Worm (Caenorhabditis elegans) whole organism, young adult: ENCODE results near the gene npr-21.

Experiments used
- F10E7.11 ChIP-seq: sonication (generic microtip); optimal IDR thresholded peaks from 2 replicates; lab custom pipeline; 2017; ENCODE audit warnings: mild to moderate bottlenecking, missing genetic modification characterization, moderate library complexity, missing compliant biosample characterization
- F49E8.2 ChIP-seq: sonication (generic microtip); optimal IDR thresholded peaks from 3 replicates; lab custom pipeline; 2017; ENCODE audit warnings: missing genetic modification characterization, mild to moderate bottlenecking, missing compliant biosample characterization, antibody characterized with exemption, moderate library complexity; ENCODE audit not compliant: insufficient read depth
- dpl-1 ChIP-seq: fragments of 150-350 bp; optimal IDR thresholded peaks from 2 replicates; lab custom pipeline; 2014; ENCODE audit warnings: missing biosample characterization, missing genetic modification reagents, missing genetic modification characterization
- gei-17 ChIP-seq: fragments of 200-800 bp; sonication (Bioruptor generic); optimal IDR thresholded peaks from 2 replicates; lab custom pipeline; 2018; ENCODE audit warnings: mild to moderate bottlenecking, missing genetic modification characterization, missing compliant biosample characterization
- madf-6 ChIP-seq: fragments of 200-800 bp; sonication (Bioruptor generic); IDR thresholded peaks from 2 replicates; pipeline ENCODE4 v1.3.6; 2022; ENCODE audit warnings: missing genetic modification reagents, missing genetic modification characterization, missing compliant biosample characterization
- nhr-90 ChIP-seq: sonication (generic microtip); optimal IDR thresholded peaks from 2 replicates; lab custom pipeline; 2016; ENCODE audit warnings: missing genotype, mild to moderate bottlenecking, missing genetic modification characterization, missing compliant biosample characterization
- pbrm-1 ChIP-seq: fragments of 200-800 bp; sonication (Bioruptor generic); IDR thresholded peaks from 2 replicates; pipeline ENCODE4 v1.3.6; 2022; ENCODE audit warnings: missing genetic modification reagents, missing genetic modification characterization, missing compliant biosample characterization
- pha-4 ChIP-seq: fragments of 150-350 bp; sonication (generic microtip); optimal IDR thresholded peaks from 2 replicates; lab custom pipeline; 2014; ENCODE audit warnings: missing biosample characterization, missing genetic modification reagents, missing genetic modification characterization
- sea-2 ChIP-seq: fragments of 200-800 bp; sonication (Bioruptor generic); IDR thresholded peaks from 2 replicates; pipeline ENCODE4 v1.3.6; 2022; ENCODE audit warnings: missing genetic modification characterization, missing compliant biosample characterization
- ztf-3 ChIP-seq: fragments of 200-800 bp; sonication (Bioruptor generic); optimal IDR thresholded peaks from 2 replicates; lab custom pipeline; 2018; ENCODE audit warnings: mild to moderate bottlenecking, missing genetic modification characterization, missing compliant biosample characterization

DNA sequence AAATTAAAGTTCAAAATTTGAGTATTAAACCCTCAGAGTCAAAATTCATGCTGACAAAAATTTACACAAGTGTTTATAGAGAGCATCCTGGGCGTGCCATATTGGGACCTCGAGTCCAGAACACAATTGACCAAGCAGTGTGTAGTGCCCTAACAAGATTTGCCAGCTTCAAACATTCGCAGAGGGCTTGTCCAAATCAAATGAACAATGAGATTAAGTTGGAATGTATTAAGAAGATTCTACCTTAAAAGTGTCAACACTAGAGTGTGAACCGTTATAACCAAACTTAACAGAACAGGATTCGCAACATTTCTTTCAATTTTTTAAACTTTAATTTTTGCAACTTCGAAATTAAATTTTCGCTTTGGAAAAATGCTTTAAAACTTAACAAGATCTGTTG, 12.6 kb upstream of the npr-21 start:
- TF ChIP-seq nhr-90 (tag; lab: Kevin White, UChicago) (no peak), gei-17 (GFP tag; lab: Kevin White, UChicago) (no peak), sea-2 (GFP tag; lab: Robert Waterston, UW) (no peak), F10E7.11 (tag; lab: Kevin White, UChicago) (no peak), dpl-1 (no peak), pbrm-1 (no peak), pha-4 (tag; lab: Kevin White, UChicago) (no peak), madf-6 (GFP tag; lab: Robert Waterston, UW) (no peak), ztf-3 (GFP tag; lab: Kevin White, UChicago) (no peak), F49E8.2 (tag; lab: Kevin White, UChicago) (no peak)
